Worm (Caenorhabditis elegans): Measurements from ENCODE around the gene fbxa-47.

The fbxa-47 gene

DNA sequence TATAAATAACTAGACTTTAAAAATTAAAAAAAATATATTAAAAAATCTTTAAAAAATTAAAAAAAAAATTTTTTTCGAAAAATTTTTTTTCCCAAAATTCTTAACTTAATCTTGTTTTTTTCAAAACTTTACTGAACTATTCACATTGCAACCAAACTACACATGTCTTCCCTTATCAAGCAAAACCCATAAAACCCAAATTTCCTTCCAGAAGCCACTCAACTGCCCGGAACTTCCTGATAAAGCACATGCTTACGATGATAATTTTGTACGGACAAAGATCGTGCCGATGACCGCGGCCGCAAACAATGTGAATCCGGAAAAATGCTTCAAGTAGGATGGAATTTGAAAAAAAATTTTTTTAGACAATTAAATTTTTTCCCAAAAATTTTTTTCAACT lies 19.9 kb downstream of the fbxa-47 start:
- no peak for TF ChIP-seq snpc-4 (tag; optimal IDR thresholded peaks at IDR 0.05)
- no peak for TF ChIP-seq nhr-12 (tag; optimal IDR thresholded peaks at IDR 0.05)
- no peak for TF ChIP-seq mls-2 (tag; optimal IDR thresholded peaks at IDR 0.05)
- TF ChIP-seq ceh-83 (GFP tag; optimal IDR thresholded peaks at IDR 0.05), result no peak
- no peak for TF ChIP-seq mep-1 (tag; optimal IDR thresholded peaks at IDR 0.05)
- TF ChIP-seq ham-2 (GFP tag; optimal IDR thresholded peaks at IDR 0.05), result no peak
- TF ChIP-seq blmp-1 (tag; optimal IDR thresholded peaks at IDR 0.05), result no peak
- no peak for TF ChIP-seq drap-1 (GFP tag; optimal IDR thresholded peaks at IDR 0.05)
- no peak for TF ChIP-seq nhr-237 (tag; optimal IDR thresholded peaks at IDR 0.05)
- TF ChIP-seq M03D4.4 (tag; optimal IDR thresholded peaks at IDR 0.05), result no peak
- no peak for TF ChIP-seq lin-32 (GFP tag; optimal IDR thresholded peaks at IDR 0.05)

DNA sequence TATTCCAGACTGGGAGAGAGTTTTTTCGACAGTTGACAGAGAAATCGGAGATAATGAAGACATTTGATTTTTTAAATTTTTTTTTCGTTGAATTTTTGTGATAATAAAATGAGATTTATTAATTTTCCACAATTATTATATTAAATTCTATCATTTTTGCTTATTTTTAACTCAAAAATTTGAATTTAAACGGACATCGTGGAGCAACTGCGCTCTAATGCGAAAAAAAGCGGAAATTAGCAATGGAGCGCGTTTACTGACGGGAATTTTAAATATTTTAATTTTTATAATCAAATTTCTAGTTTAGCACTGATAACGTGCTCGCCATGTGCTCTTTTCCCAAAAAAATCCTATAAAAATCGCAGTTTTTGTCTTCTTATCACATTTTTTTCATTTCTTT lies 21.1 kb downstream of the fbxa-47 start, which contains the start of gene C39B5.14:
Gene C39B5.14, plus strand, starts transcription at position 301 of the 400 bp plus-strand sequence.
- TF ChIP-seq blmp-1 (tag; optimal IDR thresholded peaks at IDR 0.05) (no peak), bed-3 (GFP tag; optimal IDR thresholded peaks at IDR 0.05) (no peak)

DNA sequence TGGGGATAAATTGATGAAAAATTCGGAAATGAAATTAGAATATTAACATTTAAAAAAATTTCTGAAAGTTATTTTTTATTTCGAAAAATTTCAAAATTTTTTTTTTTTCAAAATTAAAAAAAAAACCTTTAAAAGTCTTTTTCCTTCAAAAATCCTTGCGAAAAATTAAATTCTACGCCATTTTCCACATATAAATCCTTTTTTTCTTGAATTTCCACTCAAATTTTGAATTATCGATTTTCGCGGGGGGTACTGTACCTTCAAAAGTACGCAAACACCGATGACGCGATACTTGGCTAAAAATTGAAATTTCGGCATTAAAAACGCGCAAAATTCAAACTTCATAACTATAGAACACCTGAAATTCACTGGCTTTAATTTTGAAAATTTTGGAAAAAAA lies 21.7 kb downstream of the fbxa-47 start:
- TF ChIP-seq bed-3 (GFP tag; optimal IDR thresholded peaks at IDR 0.05), result no peak
- no peak for TF ChIP-seq zip-8 (tag; optimal IDR thresholded peaks at IDR 0.05)
- TF ChIP-seq nhr-12 (tag; optimal IDR thresholded peaks at IDR 0.05), result no peak
- TF ChIP-seq drap-1 (GFP tag; optimal IDR thresholded peaks at IDR 0.05), result no peak
- no peak for TF ChIP-seq ceh-83 (GFP tag; optimal IDR thresholded peaks at IDR 0.05)
- no peak for TF ChIP-seq pha-4 (tag; optimal IDR thresholded peaks at IDR 0.05)

DNA sequence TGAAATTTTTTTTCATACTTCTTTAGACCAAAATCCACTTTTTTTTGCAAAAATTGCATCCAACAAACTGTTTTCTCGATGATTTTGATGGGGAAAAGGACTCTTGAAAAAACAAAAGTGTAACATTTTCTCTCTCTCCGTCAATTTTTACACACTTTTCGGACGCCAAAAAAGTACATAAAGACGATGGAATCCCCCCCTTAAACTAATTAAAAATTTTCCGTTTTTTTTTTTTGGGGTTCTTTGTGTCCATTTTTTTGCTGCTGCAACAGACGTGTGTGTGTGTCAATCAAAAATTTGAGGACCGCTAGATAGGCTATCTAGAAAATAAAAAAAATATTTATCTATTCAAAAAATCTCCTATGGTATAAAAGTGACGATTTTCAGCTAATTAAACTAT lies 24.4 kb downstream of the fbxa-47 start, which contains the start of gene C39B5.5:
Gene C39B5.5, plus strand, starts transcription at position 301 of the 400 bp plus-strand sequence.
- TF ChIP-seq unc-39 (tag; optimal IDR thresholded peaks at IDR 0.05), result no peak
- TF ChIP-seq ceh-43 (GFP tag; optimal IDR thresholded peaks at IDR 0.05), result no peak

DNA sequence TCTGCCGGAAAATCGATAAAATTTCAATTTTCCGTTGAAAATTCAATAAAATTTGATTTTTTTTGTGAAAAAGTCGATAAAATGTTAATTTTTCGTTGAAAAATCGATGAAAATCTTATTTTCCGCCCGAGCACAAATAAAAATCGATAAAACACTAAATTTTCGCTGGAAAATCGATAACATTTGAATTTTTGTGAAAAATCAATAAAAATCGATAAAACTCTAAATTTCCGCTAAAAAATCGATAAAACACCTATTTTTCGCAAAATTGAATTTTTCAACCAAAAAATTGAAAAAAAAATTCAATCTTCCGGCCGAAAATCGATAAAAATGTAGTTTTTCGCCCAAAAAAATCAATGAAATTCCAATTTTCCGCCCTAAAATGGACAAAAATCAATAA lies 27.1 kb downstream of the fbxa-47 start:
- TF ChIP-seq ces-1 (GFP tag; optimal IDR thresholded peaks at IDR 0.05), result no peak
- TF ChIP-seq nhr-12 (tag; optimal IDR thresholded peaks at IDR 0.05), result no peak
- TF ChIP-seq sptf-1 (tag; optimal IDR thresholded peaks at IDR 0.05), result no peak

DNA sequence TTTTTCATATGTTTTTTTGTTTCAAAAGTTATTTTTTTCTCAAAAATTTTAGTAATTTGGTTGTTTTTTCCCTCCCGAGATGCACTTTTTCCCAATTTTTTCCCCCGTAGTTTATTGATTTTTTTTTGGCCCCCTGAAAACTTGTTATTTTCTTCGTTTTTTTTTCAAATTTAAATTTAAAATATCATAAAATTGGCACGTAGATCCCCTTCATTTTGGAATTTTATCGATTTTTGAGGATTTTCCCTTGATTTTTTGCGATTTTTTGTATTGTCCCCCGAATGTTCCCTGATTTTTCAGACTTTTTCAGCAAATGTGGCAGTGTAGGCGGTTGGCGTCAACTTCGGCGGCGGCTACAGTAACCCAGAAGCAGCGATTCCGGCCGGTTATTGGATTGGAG lies 34.6 kb downstream of the fbxa-47 start, which contains the start of gene C39B5.6:
Gene C39B5.6, plus strand, starts transcription at position 301 of the 400 bp plus-strand sequence.
- no peak for TF ChIP-seq unc-39 (tag; optimal IDR thresholded peaks at IDR 0.05)
- no peak for TF ChIP-seq lin-13 (tag; optimal IDR thresholded peaks at IDR 0.05)
- TF ChIP-seq ceh-39 (tag; optimal IDR thresholded peaks at IDR 0.05), result no peak
- TF ChIP-seq mls-2 (tag; optimal IDR thresholded peaks at IDR 0.05), result no peak
- no peak for TF ChIP-seq zip-8 (tag; optimal IDR thresholded peaks at IDR 0.05)
- TF ChIP-seq ceh-83 (GFP tag; optimal IDR thresholded peaks at IDR 0.05), result no peak

Measured in whole organism, mixed stage, embryonic.